Fruit fly (Drosophila melanogaster) whole organism, prepupa: ENCODE data around the gene Rtnl2.

Experiments used
- CG15336 ChIP-seq: fragments of 200-800 bp; sonication (Bioruptor generic); IDR thresholded peaks from 2 replicates; pipeline ENCODE4 v1.3.6; 2022; ENCODE audit warnings: missing biosample characterization, missing genetic modification characterization
- CG31627 ChIP-seq: fragments of 200-800 bp; sonication (Bioruptor generic); optimal IDR thresholded peaks from 3 replicates; lab custom pipeline; 2016; ENCODE audit warnings: missing biosample characterization, missing genetic modification characterization
- CG6792 ChIP-seq: fragments of 200-800 bp; sonication (Bioruptor generic); optimal IDR thresholded peaks from 3 replicates; lab custom pipeline; 2016; ENCODE audit warnings: missing biosample characterization, missing genetic modification characterization
- CG8319 ChIP-seq: fragments of 200-800 bp; sonication (Bioruptor generic); optimal IDR thresholded peaks from 3 replicates; lab custom pipeline; 2016; ENCODE audit warnings: missing biosample characterization, missing genetic modification characterization
- Ets21C ChIP-seq: fragments of 200-800 bp; sonication (Bioruptor generic); optimal IDR thresholded peaks from 3 replicates; lab custom pipeline; 2016; ENCODE audit warnings: missing biosample characterization, missing genetic modification characterization
- Sox102F ChIP-seq: fragments of 200-800 bp; sonication (Bioruptor generic); optimal IDR thresholded peaks from 2 replicates; lab custom pipeline; 2016; ENCODE audit warnings: missing biosample characterization, mild to moderate bottlenecking, missing genetic modification characterization
- fkh ChIP-seq: fragments of 200-800 bp; sonication (Bioruptor generic); optimal IDR thresholded peaks from 3 replicates; lab custom pipeline; 2017; ENCODE audit warnings: missing biosample characterization, mild to moderate bottlenecking, missing genetic modification characterization, moderate library complexity
- ss ChIP-seq, 2 experiments: fragments of 200-800 bp; sonication (Bioruptor generic); optimal IDR thresholded peaks; 2 replicates in 1 of 2; 3 replicates in 1 of 2; lab custom pipeline; 2017 to 2018; ENCODE audit warnings: mild to moderate bottlenecking in 2 of 2, missing biosample characterization in 2 of 2, missing genetic modification characterization in 2 of 2, moderate library complexity in 1 of 2

DNA sequence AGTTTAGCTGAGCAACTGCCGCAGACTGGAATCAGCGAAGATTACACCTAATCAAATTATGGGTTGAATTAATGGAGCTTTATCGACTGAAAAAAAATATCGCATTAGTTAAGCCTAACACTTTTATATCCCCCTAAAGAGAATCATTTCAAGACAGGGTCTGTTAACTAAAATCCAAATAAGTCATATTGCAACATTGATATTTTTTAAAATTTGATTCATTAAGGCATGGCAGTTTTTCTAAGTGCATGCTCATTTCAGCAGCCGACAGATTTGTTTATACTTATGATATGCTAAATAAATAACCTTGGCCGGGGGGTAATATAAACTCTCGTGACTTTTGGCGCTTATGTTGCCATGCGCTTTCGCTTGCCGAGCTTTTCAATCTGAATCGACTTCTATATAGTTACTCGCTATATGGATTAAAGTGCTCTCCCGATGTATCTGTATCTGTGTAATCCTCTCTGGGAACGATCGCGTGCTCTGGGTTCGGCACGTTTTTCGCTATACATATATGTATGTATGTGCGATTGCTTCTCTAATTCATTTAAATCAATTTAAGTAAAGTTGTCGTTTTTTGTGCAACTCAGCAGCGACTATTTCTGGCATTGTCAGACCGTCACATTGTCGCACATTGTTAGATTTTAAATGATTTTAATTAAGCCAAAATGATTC, 23.6 kb downstream of the Rtnl2 start:
- TF ChIP-seq CG31627 (GFP tag; lab: Kevin White, UChicago) (peak; percentile 27), Ets21C (GFP tag; lab: Kevin White, UChicago) (no peak), CG8319 (GFP tag; lab: Kevin White, UChicago) (no peak), CG6792 (GFP tag; lab: Kevin White, UChicago) (peak; percentile 1), Sox102F (peak; percentile 1), fkh (GFP tag; lab: Kevin White, UChicago) (peak; percentile 86), ss (GFP tag; optimal IDR thresholded peaks at IDR 0.05; lab: Kevin White, UChicago) (no peak), CG15336 (GFP tag; lab: Robert Waterston, UW) (peak; percentile 51)
